Worm (Caenorhabditis elegans): ENCODE results near the gene ctf-4.

- TF ChIP-seq ces-1 (GFP tag; optimal IDR thresholded peaks at IDR 0.05) = no peak
- TF ChIP-seq unc-62 (GFP tag; optimal IDR thresholded peaks at IDR 0.05) = no peak
- no peak for TF ChIP-seq unc-39 (tag; optimal IDR thresholded peaks at IDR 0.05)
Observed at ce11 chrV:10938739-10939138, 26.6 kb downstream of the ctf-4 start, which contains the start of gene F17C11.11.

Data from whole organism, mixed stage, embryonic.